Fruit fly (Drosophila melanogaster): ENCODE measurements around the gene CG6763.

The CG6763 gene

DNA sequence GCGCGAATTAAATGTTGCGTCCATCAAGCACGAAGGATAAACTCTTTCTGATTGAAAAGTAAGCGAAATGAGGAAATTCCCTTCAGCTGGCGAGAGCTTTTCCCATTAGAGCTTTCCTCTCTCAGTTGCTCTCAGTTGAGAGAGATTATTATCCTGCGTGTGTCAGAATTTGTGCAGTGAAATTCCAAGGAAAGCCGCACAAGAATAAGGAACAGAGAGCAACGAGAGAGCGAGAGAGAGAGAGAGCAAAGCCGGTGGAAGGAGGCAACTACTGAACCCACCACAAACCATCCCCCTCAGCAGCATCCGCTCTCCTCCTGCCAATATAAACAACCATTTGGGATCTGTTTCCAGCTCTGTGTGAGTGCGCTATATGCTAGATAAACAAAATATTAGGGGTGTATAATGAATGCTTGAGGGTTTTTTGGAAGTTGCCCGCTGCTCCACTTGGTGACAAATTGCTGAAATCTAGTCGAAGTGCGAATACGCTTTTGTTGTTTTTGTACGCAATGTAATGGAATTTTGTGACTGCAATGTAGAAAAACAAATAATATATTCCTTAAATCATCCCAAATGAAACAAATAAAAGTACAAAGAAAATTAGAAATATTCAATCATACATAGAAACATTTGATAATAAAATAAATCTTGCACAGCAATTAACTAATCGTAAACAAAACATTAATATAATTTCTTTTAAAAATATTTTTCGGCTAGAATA, 34.8 kb upstream of the CG6763 start, which contains the start of gene CG4467 (continued):
- TF ChIP-seq CG32532 (GFP tag; IDR thresholded peaks at IDR 0.05) (no peak), Fer1 (GFP tag; optimal IDR thresholded peaks at IDR 0.05) (peak; percentile 29), B-H2 (GFP tag; optimal IDR thresholded peaks at IDR 0.05) (peak; percentile 17), seq (GFP tag; IDR thresholded peaks at IDR 0.05) (peak; percentile 84; the same call in 1 of the 2 replicates), CG13894 (tag; optimal IDR thresholded peaks at IDR 0.05) (peak; percentile 96), CG12071 (GFP tag; optimal IDR thresholded peaks at IDR 0.05) (peak; percentile 49), CG14710 (tag; optimal IDR thresholded peaks at IDR 0.05) (no peak), Hey (tag; optimal IDR thresholded peaks at IDR 0.05) (peak; percentile 33), D19A (tag; optimal IDR thresholded peaks at IDR 0.05) (peak; percentile 97), pros (GFP tag; optimal IDR thresholded peaks at IDR 0.05) (peak; percentile 97), CG34376 (GFP tag; optimal IDR thresholded peaks at IDR 0.05) (no peak), ci (GFP tag; IDR thresholded peaks at IDR 0.05) (0 out of 3 replicates have a peak, but pooled peaks have one; percentile 29), CG18599 (GFP tag; optimal IDR thresholded peaks at IDR 0.05) (peak; percentile 56), Hand (GFP tag; optimal IDR thresholded peaks at IDR 0.05) (peak; percentile 13), chinmo (GFP tag; IDR thresholded peaks at IDR 0.05; ENCODE audit: partially characterized antibody) (0 out of 4 replicates have a peak, but pooled peaks have one; percentile 24), CG7556 (GFP tag; optimal IDR thresholded peaks at IDR 0.05) (peak; percentile 4), her (GFP tag; optimal IDR thresholded peaks at IDR 0.05) (peak; percentile 0), yki (optimal IDR thresholded peaks at IDR 0.05) (peak; percentile 62), inv (GFP tag; IDR thresholded peaks at IDR 0.05; ENCODE audit: partially characterized antibody) (no peak), sd (tag; optimal IDR thresholded peaks at IDR 0.05) (peak; percentile 94), HmgD (GFP tag; optimal IDR thresholded peaks at IDR 0.05) (peak; percentile 25), CG12659 (GFP tag; optimal IDR thresholded peaks at IDR 0.05) (peak; percentile 18), crol (GFP tag; IDR thresholded peaks at IDR 0.05) (peak; percentile 61; the same call in 1 of the 2 replicates), klu (GFP tag; IDR thresholded peaks at IDR 0.05) (no peak), oc (tag; optimal IDR thresholded peaks at IDR 0.05) (peak; percentile 25), ro (GFP tag; IDR thresholded peaks at IDR 0.05) (no peak), az2 (GFP tag; optimal IDR thresholded peaks at IDR 0.05) (peak; percentile 6), onecut (GFP tag; IDR thresholded peaks at IDR 0.05) (peak; percentile 22; the same call in 1 of the 2 replicates), nom (GFP tag; optimal IDR thresholded peaks at IDR 0.05) (peak; percentile 3), CG10543 (GFP tag; optimal IDR thresholded peaks at IDR 0.05) (peak; percentile 5)

DNA sequence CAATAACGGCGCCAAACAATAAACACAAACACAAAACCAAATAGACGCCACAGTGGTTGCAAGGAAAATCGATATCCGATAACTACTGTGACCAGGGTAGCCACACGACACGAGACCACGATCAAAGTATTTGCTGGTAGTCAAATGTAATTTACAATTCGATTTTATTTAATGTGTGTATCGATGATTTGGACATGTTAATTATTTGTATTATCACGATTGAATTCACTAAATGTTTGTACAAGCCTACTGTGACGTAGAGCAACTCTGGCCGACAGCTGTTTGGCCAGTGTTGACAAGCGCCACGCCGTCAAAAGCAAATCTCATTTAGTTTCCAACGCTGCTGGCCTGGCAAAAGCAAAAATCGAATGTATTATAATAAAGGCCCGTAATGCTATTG, 32.5 kb upstream of the CG6763 start, which contains the start of the genes Rad60 and EloA:
Rad60 (minus strand) TSS at position 222 of the 400 bp plus-strand sequence.
EloA (plus strand) TSS at position 308 of the 400 bp plus-strand sequence.
- TF ChIP-seq bbx (GFP tag; IDR thresholded peaks at IDR 0.05; ENCODE audit: partially characterized antibody) = peak; percentile 72
- TF ChIP-seq Doc2 (GFP tag; IDR thresholded peaks at IDR 0.05) = no peak
- no peak for TF ChIP-seq ap (GFP tag; IDR thresholded peaks at IDR 0.05)
- peak; percentile 79 for TF ChIP-seq phol (tag; optimal IDR thresholded peaks at IDR 0.05)
- TF ChIP-seq E2f1 (GFP tag; IDR thresholded peaks at IDR 0.05) = peak; percentile 49; the same call in 1 of the 2 replicates
- TF ChIP-seq Lhr (GFP tag; optimal IDR thresholded peaks at IDR 0.05) = peak; percentile 67
- peak; percentile 42 for TF ChIP-seq D (optimal IDR thresholded peaks at IDR 0.05)
- peak; percentile 29 for TF ChIP-seq D (GFP tag; optimal IDR thresholded peaks at IDR 0.05)
- TF ChIP-seq Doc3 (GFP tag; IDR thresholded peaks at IDR 0.05; ENCODE audit: partially characterized antibody) = peak; percentile 69; the same call in 2 of the 3 replicates
- peak; percentile 25 for TF ChIP-seq CG12219 (GFP tag; optimal IDR thresholded peaks at IDR 0.05)
- no peak; the same call in 1 of the 2 replicates for TF ChIP-seq CG31224 (GFP tag; IDR thresholded peaks at IDR 0.05)
- peak; percentile 63 for TF ChIP-seq BEAF-32 (GFP tag; optimal IDR thresholded peaks at IDR 0.05)
- peak; percentile 78 for TF ChIP-seq en (GFP tag; optimal IDR thresholded peaks at IDR 0.05)
- peak; percentile 68 for TF ChIP-seq CG6689 (GFP tag; IDR thresholded peaks at IDR 0.05)
- TF ChIP-seq dmrt11E (tag; optimal IDR thresholded peaks at IDR 0.05) = peak; percentile 63
- peak; percentile 82 for TF ChIP-seq dm (GFP tag; optimal IDR thresholded peaks at IDR 0.05)
- TF ChIP-seq btn (GFP tag; optimal IDR thresholded peaks at IDR 0.05) = peak; percentile 60
- peak; percentile 33 for TF ChIP-seq exex (tag; optimal IDR thresholded peaks at IDR 0.05)
- peak; percentile 89 for TF ChIP-seq pzg (GFP tag; optimal IDR thresholded peaks at IDR 0.05)
- peak; percentile 31 for TF ChIP-seq CG17802 (tag; optimal IDR thresholded peaks at IDR 0.05)
- TF ChIP-seq ci (GFP tag; IDR thresholded peaks at IDR 0.05) = peak; percentile 73

Measured in whole organism, embryonic.